Fruit fly (Drosophila melanogaster): ENCODE measurements around the gene Septin1.
A peak's percentile ranks its signal among the peaks of the same experiment; 100 is the strongest.

The Septin1 gene

DNA sequence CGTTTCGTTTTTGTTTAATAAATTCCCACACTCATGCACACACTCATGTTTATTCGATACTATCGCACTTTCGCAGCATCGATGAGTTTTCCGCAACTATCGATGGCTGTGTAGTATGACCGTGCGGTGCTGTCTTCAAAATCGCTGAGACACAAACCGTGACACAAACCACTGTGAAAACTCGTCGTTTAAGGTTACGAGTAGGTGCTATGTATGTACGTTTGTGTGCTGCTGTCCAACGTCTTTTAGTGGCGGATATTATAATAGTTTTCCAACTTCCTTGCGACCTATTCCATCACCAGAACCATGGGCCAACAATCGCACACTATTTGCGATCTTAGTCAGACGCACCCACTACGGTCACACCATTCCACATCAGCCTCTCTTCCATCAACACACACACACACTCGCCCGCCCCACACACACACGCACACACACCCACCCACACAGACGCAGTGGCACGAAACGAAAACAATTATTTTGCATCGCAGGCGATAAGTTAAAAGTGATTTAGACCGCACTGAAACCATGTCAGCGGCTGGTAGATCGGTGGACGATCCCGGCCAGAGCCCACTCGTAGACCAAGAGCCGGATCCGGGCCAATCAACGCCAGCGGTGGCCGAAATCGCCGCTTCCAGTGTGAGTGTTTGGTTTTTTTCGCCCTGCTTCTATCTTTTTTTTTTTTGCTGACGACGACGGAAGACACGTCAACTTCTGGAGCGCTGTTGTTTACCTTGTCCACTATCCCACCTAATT, 34.0 kb upstream of the Septin1 start, which contains the start of the genes Dd and CG1486 (continued):
- TF ChIP-seq row (GFP tag; IDR thresholded peaks at IDR 0.05), result peak; percentile 68
- peak; percentile 80; the same call in 2 of the 4 replicates for TF ChIP-seq chinmo (GFP tag; IDR thresholded peaks at IDR 0.05; ENCODE audit: partially characterized antibody)
- TF ChIP-seq Dp (GFP tag; optimal IDR thresholded peaks at IDR 0.05), result peak; percentile 22
- TF ChIP-seq D (optimal IDR thresholded peaks at IDR 0.05), result peak; percentile 32
- TF ChIP-seq D (GFP tag; optimal IDR thresholded peaks at IDR 0.05), result no peak
- peak; percentile 33 for TF ChIP-seq CTCF (GFP tag; optimal IDR thresholded peaks at IDR 0.05)
- no peak for TF ChIP-seq CG17568 (GFP tag; optimal IDR thresholded peaks at IDR 0.05)
- peak; percentile 98 for TF ChIP-seq BEAF-32 (GFP tag; optimal IDR thresholded peaks at IDR 0.05)
- TF ChIP-seq nerfin-2 (GFP tag; IDR thresholded peaks at IDR 0.05; ENCODE audit: partially characterized antibody), result peak; percentile 84
- peak; percentile 92 for TF ChIP-seq CG16813 (GFP tag; IDR thresholded peaks at IDR 0.05; ENCODE audit: partially characterized antibody)
- peak; percentile 79 for TF ChIP-seq CG14710 (tag; optimal IDR thresholded peaks at IDR 0.05)
- TF ChIP-seq CG4282 (GFP tag; optimal IDR thresholded peaks at IDR 0.05), result peak; percentile 22
- TF ChIP-seq D19A (tag; optimal IDR thresholded peaks at IDR 0.05), result peak; percentile 17
- peak; percentile 6 for TF ChIP-seq Antp (GFP tag; optimal IDR thresholded peaks at IDR 0.05)
- peak; percentile 59; the same call in 2 of the 3 replicates for TF ChIP-seq zen2 (GFP tag; IDR thresholded peaks at IDR 0.05; ENCODE audit: partially characterized antibody)
- TF ChIP-seq ham (GFP tag; IDR thresholded peaks at IDR 0.05), result no peak
- no peak for TF ChIP-seq CG14441 (GFP tag; IDR thresholded peaks at IDR 0.05)
- TF ChIP-seq Dref (GFP tag; IDR thresholded peaks at IDR 0.05), result peak; percentile 74
- TF ChIP-seq YL-1 (GFP tag; optimal IDR thresholded peaks at IDR 0.05), result peak; percentile 34
- peak; percentile 93 for TF ChIP-seq pzg (GFP tag; optimal IDR thresholded peaks at IDR 0.05)
- TF ChIP-seq cad (GFP tag; optimal IDR thresholded peaks at IDR 0.05), result no peak
- TF ChIP-seq Sin3A (optimal IDR thresholded peaks at IDR 0.05), result peak; percentile 98
- peak; percentile 74 for TF ChIP-seq CG34224 (GFP tag; IDR thresholded peaks at IDR 0.05; ENCODE audit: partially characterized antibody)
- TF ChIP-seq CG14050 (GFP tag; IDR thresholded peaks at IDR 0.05), result no peak
- peak; percentile 22 for TF ChIP-seq Max (GFP tag; optimal IDR thresholded peaks at IDR 0.05)
- no peak for TF ChIP-seq bab2 (GFP tag; optimal IDR thresholded peaks at IDR 0.05)
- peak; percentile 86 for TF ChIP-seq CG7963 (GFP tag; IDR thresholded peaks at IDR 0.05; ENCODE audit: partially characterized antibody)
- peak; percentile 13 for TF ChIP-seq HmgD (GFP tag; optimal IDR thresholded peaks at IDR 0.05)
- peak; percentile 64 for TF ChIP-seq trem (tag; optimal IDR thresholded peaks at IDR 0.05)
- peak; percentile 9 for TF ChIP-seq yki (optimal IDR thresholded peaks at IDR 0.05)
- no peak for TF ChIP-seq CG17328 (GFP tag; IDR thresholded peaks at IDR 0.05)
- TF ChIP-seq Side (GFP tag; optimal IDR thresholded peaks at IDR 0.05), result no peak
- TF ChIP-seq mld (GFP tag; IDR thresholded peaks at IDR 0.05; ENCODE audit: partially characterized antibody), result peak; percentile 78; the same call in 2 of the 3 replicates
- TF ChIP-seq nom (GFP tag; optimal IDR thresholded peaks at IDR 0.05), result peak; percentile 21
- TF ChIP-seq chn (GFP tag; optimal IDR thresholded peaks at IDR 0.05), result peak; percentile 37
- no peak for TF ChIP-seq CG31365 (tag; optimal IDR thresholded peaks at IDR 0.05)
- TF ChIP-seq CG3995 (GFP tag; optimal IDR thresholded peaks at IDR 0.05), result peak; percentile 76
- no peak for TF ChIP-seq Dbx (GFP tag; IDR thresholded peaks at IDR 0.05)
- peak; percentile 86 for TF ChIP-seq Dll (GFP tag; IDR thresholded peaks at IDR 0.05; ENCODE audit: partially characterized antibody)
- peak; percentile 29 for TF ChIP-seq Xbp1 (GFP tag; optimal IDR thresholded peaks at IDR 0.05)
- TF ChIP-seq Abd-B (GFP tag; optimal IDR thresholded peaks at IDR 0.05), result peak; percentile 26
- peak; percentile 30 for TF ChIP-seq CG10543 (GFP tag; optimal IDR thresholded peaks at IDR 0.05)
- TF ChIP-seq CG4707 (GFP tag; optimal IDR thresholded peaks at IDR 0.05), result no peak
- TF ChIP-seq Atf-2 (GFP tag; optimal IDR thresholded peaks at IDR 0.05), result peak; percentile 3
- peak; percentile 74 for TF ChIP-seq CG2116 (GFP tag; optimal IDR thresholded peaks at IDR 0.05)
- TF ChIP-seq D19B (GFP tag; optimal IDR thresholded peaks at IDR 0.05), result no peak
- peak; percentile 90 for TF ChIP-seq HLH4C (GFP tag; IDR thresholded peaks at IDR 0.05; ENCODE audit: partially characterized antibody)
- peak; percentile 79 for TF ChIP-seq CG1603 (tag; optimal IDR thresholded peaks at IDR 0.05)
- no peak for TF ChIP-seq mirr (GFP tag; optimal IDR thresholded peaks at IDR 0.05)

Data from whole organism, embryonic.